Worm (Caenorhabditis elegans): ENCODE measurements around the gene Y57G11A.2.

Gene Y57G11A.2

ce11 chrIV:14515162-14515561, 4.2 kb downstream of the Y57G11A.2 start:
- TF ChIP-seq ceh-43 (GFP tag; optimal IDR thresholded peaks at IDR 0.05) (no peak), mls-2 (tag; optimal IDR thresholded peaks at IDR 0.05) (no peak), mab-5 (tag; optimal IDR thresholded peaks at IDR 0.05) (no peak), nhr-76 (tag; optimal IDR thresholded peaks at IDR 0.05) (no peak), zip-8 (tag; optimal IDR thresholded peaks at IDR 0.05) (no peak), mep-1 (tag; optimal IDR thresholded peaks at IDR 0.05) (no peak), cnd-1 (tag; optimal IDR thresholded peaks at IDR 0.05) (no peak), flh-1 (GFP tag; optimal IDR thresholded peaks at IDR 0.05) (no peak), snpc-4 (tag; optimal IDR thresholded peaks at IDR 0.05) (no peak), hlh-1 (tag; optimal IDR thresholded peaks at IDR 0.05) (no peak), unc-62 (GFP tag; optimal IDR thresholded peaks at IDR 0.05) (no peak), nhr-237 (tag; optimal IDR thresholded peaks at IDR 0.05) (no peak), ham-2 (GFP tag; optimal IDR thresholded peaks at IDR 0.05) (no peak), sem-2 (GFP tag; optimal IDR thresholded peaks at IDR 0.05) (no peak), lsy-2 (tag; optimal IDR thresholded peaks at IDR 0.05) (no peak), nhr-28 (tag; optimal IDR thresholded peaks at IDR 0.05) (no peak), elt-3 (tag; optimal IDR thresholded peaks at IDR 0.05) (no peak), pha-4 (tag; optimal IDR thresholded peaks at IDR 0.05) (no peak), ces-1 (GFP tag; optimal IDR thresholded peaks at IDR 0.05) (no peak), ztf-11 (tag; optimal IDR thresholded peaks at IDR 0.05) (no peak)

DNA sequence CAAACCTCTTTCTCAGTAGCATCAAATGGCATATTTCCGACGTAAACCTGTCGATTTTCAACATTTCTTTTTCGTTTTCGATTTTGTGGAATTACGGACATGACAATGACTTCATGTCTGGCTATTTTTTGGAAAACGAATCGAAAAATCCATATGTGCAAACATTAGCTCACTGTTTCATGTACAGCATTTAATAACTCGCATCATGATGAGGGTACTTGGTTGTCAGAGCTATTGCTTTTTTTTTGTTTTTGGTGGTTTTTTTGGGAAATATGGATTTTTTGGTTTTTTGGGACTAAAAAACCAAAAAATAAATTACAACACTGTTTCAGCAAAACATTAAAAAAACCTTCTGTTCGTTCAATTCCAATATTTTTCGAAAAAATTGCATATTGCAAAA, 6.9 kb downstream of the Y57G11A.2 start, which contains the start of gene Y57G11A.5:
Y57G11A.5 (minus strand) TSS at position 101 of the 400 bp plus-strand sequence.
- TF ChIP-seq zip-8 (tag; optimal IDR thresholded peaks at IDR 0.05) (no peak), cnd-1 (tag; optimal IDR thresholded peaks at IDR 0.05) (no peak), unc-39 (tag; optimal IDR thresholded peaks at IDR 0.05) (no peak), ceh-83 (GFP tag; optimal IDR thresholded peaks at IDR 0.05) (no peak), blmp-1 (tag; optimal IDR thresholded peaks at IDR 0.05) (no peak)

DNA sequence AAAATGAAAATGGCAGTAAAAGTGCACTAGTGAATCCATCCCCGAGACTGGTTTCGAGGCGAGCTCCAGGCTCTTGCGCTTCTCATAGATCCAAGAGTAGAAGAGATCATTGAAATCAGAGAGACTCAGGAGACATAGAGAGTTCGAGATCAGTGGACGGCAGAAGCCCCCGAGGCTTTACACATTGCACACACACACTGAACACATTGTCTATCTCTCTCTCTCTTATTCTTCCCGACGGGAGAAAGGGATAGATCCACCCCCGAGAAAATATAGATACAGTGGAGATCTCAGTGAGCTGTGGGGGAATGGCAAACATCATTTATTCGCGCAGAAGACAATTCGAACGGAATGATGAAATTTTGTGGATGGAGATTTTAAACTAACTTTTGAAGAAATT, 12.3 kb downstream of the Y57G11A.2 start:
- TF ChIP-seq lin-13 (tag; optimal IDR thresholded peaks at IDR 0.05) (no peak), lsy-2 (tag; optimal IDR thresholded peaks at IDR 0.05) (no peak), hlh-1 (tag; optimal IDR thresholded peaks at IDR 0.05) (peak; percentile 71), nhr-12 (tag; optimal IDR thresholded peaks at IDR 0.05) (no peak), unc-62 (GFP tag; optimal IDR thresholded peaks at IDR 0.05) (peak; percentile 36), mab-5 (tag; optimal IDR thresholded peaks at IDR 0.05) (no peak)

- TF ChIP-seq ceh-43 (GFP tag; optimal IDR thresholded peaks at IDR 0.05) (no peak), hlh-1 (tag; optimal IDR thresholded peaks at IDR 0.05) (peak; percentile 54), sem-2 (GFP tag; optimal IDR thresholded peaks at IDR 0.05) (no peak), nhr-28 (tag; optimal IDR thresholded peaks at IDR 0.05) (no peak)
Measured at ce11 chrIV:14506042-14506441, 13.3 kb downstream of the Y57G11A.2 start.

DNA sequence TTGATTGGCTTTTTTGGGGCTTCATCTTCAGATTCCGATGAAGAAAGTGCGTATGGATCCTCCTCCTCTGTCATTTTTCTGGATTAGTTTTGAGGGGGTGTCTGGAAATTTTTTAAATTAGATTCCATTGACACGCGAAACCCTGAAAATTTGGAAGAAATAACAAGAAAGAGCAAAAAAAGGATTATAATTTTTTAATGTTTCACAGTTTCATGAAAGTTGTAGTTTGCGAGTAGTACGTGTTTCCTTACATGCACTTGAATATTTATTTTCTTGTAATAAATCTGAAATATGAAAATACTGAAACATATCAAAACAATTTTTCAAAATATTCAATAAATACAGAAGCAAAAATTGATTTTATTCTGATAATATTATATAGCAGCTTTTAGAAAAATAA, 14.3 kb downstream of the Y57G11A.2 start, which contains the start of gene tag-273:
tag-273 (minus strand) TSS at position 101 of the 400 bp plus-strand sequence.
- TF ChIP-seq unc-120 (tag; optimal IDR thresholded peaks at IDR 0.05; ENCODE audit: poor library complexity, severe bottlenecking), result no peak
- TF ChIP-seq tbx-8 (GFP tag; optimal IDR thresholded peaks at IDR 0.05), result no peak
- TF ChIP-seq nhr-12 (tag; optimal IDR thresholded peaks at IDR 0.05), result no peak
- no peak for TF ChIP-seq bed-3 (GFP tag; optimal IDR thresholded peaks at IDR 0.05)
- TF ChIP-seq hlh-1 (tag; optimal IDR thresholded peaks at IDR 0.05), result no peak
- no peak for TF ChIP-seq lin-32 (GFP tag; optimal IDR thresholded peaks at IDR 0.05)
- TF ChIP-seq ceh-43 (GFP tag; optimal IDR thresholded peaks at IDR 0.05), result no peak
- TF ChIP-seq ceh-83 (GFP tag; optimal IDR thresholded peaks at IDR 0.05), result no peak
- TF ChIP-seq zip-8 (tag; optimal IDR thresholded peaks at IDR 0.05), result no peak
- no peak for TF ChIP-seq nhr-76 (tag; optimal IDR thresholded peaks at IDR 0.05)
- no peak for TF ChIP-seq nhr-2 (tag; optimal IDR thresholded peaks at IDR 0.05)
- no peak for TF ChIP-seq elt-1 (tag; optimal IDR thresholded peaks at IDR 0.05; ENCODE audit: borderline replicate concordance, insufficient read depth)
- TF ChIP-seq mab-5 (tag; optimal IDR thresholded peaks at IDR 0.05), result no peak

- TF ChIP-seq unc-120 (tag; optimal IDR thresholded peaks at IDR 0.05; ENCODE audit: poor library complexity, severe bottlenecking) (peak; percentile 17), blmp-1 (tag; optimal IDR thresholded peaks at IDR 0.05) (peak; percentile 36), ham-2 (GFP tag; optimal IDR thresholded peaks at IDR 0.05) (peak; percentile 96), zip-8 (tag; optimal IDR thresholded peaks at IDR 0.05) (no peak), mls-2 (tag; optimal IDR thresholded peaks at IDR 0.05) (peak; percentile 45), ces-1 (GFP tag; optimal IDR thresholded peaks at IDR 0.05) (peak; percentile 29), ztf-11 (tag; optimal IDR thresholded peaks at IDR 0.05) (no peak), pha-4 (tag; optimal IDR thresholded peaks at IDR 0.05) (peak; percentile 23), elt-3 (tag; optimal IDR thresholded peaks at IDR 0.05) (no peak), sptf-1 (tag; optimal IDR thresholded peaks at IDR 0.05) (peak; percentile 43)
Measured at ce11 chrIV:14496494-14496893, 22.8 kb downstream of the Y57G11A.2 start.
